Worm (Caenorhabditis elegans): ENCODE data around the gene F01F1.15.

ce11 chrIII:5834663-5835062 lies 34.7 kb downstream of the F01F1.15 start:
- no peak for TF ChIP-seq unc-62 (GFP tag; optimal IDR thresholded peaks at IDR 0.05)
- no peak for TF ChIP-seq dpl-1 (GFP tag; optimal IDR thresholded peaks at IDR 0.05)
- no peak for TF ChIP-seq jun-1 (tag; optimal IDR thresholded peaks at IDR 0.05)
- TF ChIP-seq snpc-4 (tag; optimal IDR thresholded peaks at IDR 0.05) = no peak
- no peak for TF ChIP-seq nhr-28 (tag; optimal IDR thresholded peaks at IDR 0.05)
- TF ChIP-seq nhr-85 (tag) = no peak
- TF ChIP-seq lin-39 (tag; optimal IDR thresholded peaks at IDR 0.05) = no peak
- no peak for TF ChIP-seq unc-130 (tag; optimal IDR thresholded peaks at IDR 0.05)
- TF ChIP-seq alr-1 (tag; optimal IDR thresholded peaks at IDR 0.05; ENCODE audit: borderline replicate concordance) = no peak
